Fruit fly (Drosophila melanogaster) whole organism, adult: ENCODE measurements around the gene MED14.

ENCODE experiments used
- CG11617 ChIP-seq: fragments of 200-800 bp; sonication (Bioruptor generic); optimal IDR thresholded peaks from 2 replicates; lab custom pipeline; 2017; ENCODE audit warnings: mild to moderate bottlenecking, missing biosample characterization, missing genetic modification reagents, missing genetic modification characterization
- CG12768 ChIP-seq: fragments of 200-800 bp; sonication (Bioruptor generic); optimal IDR thresholded peaks from 2 replicates; lab custom pipeline; 2017; ENCODE audit warnings: missing biosample characterization, missing genetic modification characterization, mild to moderate bottlenecking, moderate library complexity, missing genetic modification reagents
- CG5204 ChIP-seq: fragments of 200-800 bp; sonication (Bioruptor generic); optimal IDR thresholded peaks from 2 replicates; lab custom pipeline; 2016; ENCODE audit warnings: missing biosample characterization, missing genetic modification characterization
- CG7045 ChIP-seq: fragments of 200-800 bp; sonication (Bioruptor generic); optimal IDR thresholded peaks from 2 replicates; lab custom pipeline; 2017; ENCODE audit warnings: missing biosample characterization, mild to moderate bottlenecking, missing genetic modification characterization
- Clk ChIP-seq: fragments of 200-800 bp; sonication (Bioruptor generic); optimal IDR thresholded peaks from 2 replicates; lab custom pipeline; 2017; ENCODE audit warnings: missing biosample characterization, missing genetic modification characterization
- Hr96 ChIP-seq: fragments of 200-800 bp; sonication (Bioruptor generic); optimal IDR thresholded peaks from 2 replicates; lab custom pipeline; 2016; ENCODE audit warnings: missing biosample characterization, missing genetic modification characterization
- cic ChIP-seq: fragments of 200-800 bp; sonication (Bioruptor generic); optimal IDR thresholded peaks from 2 replicates; lab custom pipeline; 2017; ENCODE audit warnings: missing biosample characterization, mild to moderate bottlenecking, missing genetic modification characterization, moderate library complexity
- kay ChIP-seq: fragments of 200-800 bp; sonication (Bioruptor generic); peaks from one replicate; lab custom pipeline; 2016; ENCODE audit warnings: missing biosample characterization, missing genetic modification characterization, borderline replicate concordance
- tj ChIP-seq: fragments of 200-800 bp; sonication (Bioruptor generic); optimal IDR thresholded peaks from 3 replicates; lab custom pipeline; 2017; ENCODE audit warnings: missing biosample characterization, mild to moderate bottlenecking, missing genetic modification characterization, moderate library complexity
- toe ChIP-seq: fragments of 200-800 bp; sonication (Bioruptor generic); optimal IDR thresholded peaks from 2 replicates; lab custom pipeline; 2016; ENCODE audit warnings: missing biosample characterization, missing genetic modification characterization

dm6 chr3L:645426-646036 lies 52.5 kb downstream of the MED14 start:
- TF ChIP-seq CG12768 (GFP tag; lab: Kevin White, UChicago) (no peak), CG11617 (no peak), cic (GFP tag; lab: Kevin White, UChicago) (no peak), CG5204 (GFP tag; lab: Kevin White, UChicago) (no peak), kay (GFP tag; lab: Kevin White, UChicago) (no peak), Clk (GFP tag; lab: Kevin White, UChicago) (no peak), toe (GFP tag; lab: Kevin White, UChicago) (no peak), tj (no peak), CG7045 (GFP tag; lab: Kevin White, UChicago) (no peak), Hr96 (GFP tag; lab: Kevin White, UChicago) (no peak)
